Fruit fly (Drosophila melanogaster) whole organism, embryonic: Measurements from ENCODE around the gene nxf2.

Source experiments
- BEAF-32 ChIP-seq: fragments of 200-800 bp; sonication (Bioruptor generic); optimal IDR thresholded peaks from 3 replicates; lab custom pipeline; 2017; ENCODE audit warnings: missing biosample characterization, missing genetic modification characterization, mild to moderate bottlenecking, moderate library complexity, missing genetic modification reagents
- CG14710 ChIP-seq: fragments of 200-800 bp; sonication (Bioruptor generic); optimal IDR thresholded peaks from 3 replicates; lab custom pipeline; 2019; ENCODE audit warnings: missing biosample characterization, mild to moderate bottlenecking, missing genetic modification characterization, moderate library complexity
- CG16813 ChIP-seq: fragments of 200-800 bp; sonication (Bioruptor generic); IDR thresholded peaks from 3 replicates; pipeline ENCODE4 v1.3.6; 2022; ENCODE audit warnings: missing biosample characterization, missing genetic modification characterization; ENCODE audit not compliant: partially characterized antibody
- CG16815 ChIP-seq: fragments of 200-800 bp; sonication (Bioruptor generic); optimal IDR thresholded peaks from 3 replicates; lab custom pipeline; 2017; ENCODE audit warnings: missing biosample characterization, mild to moderate bottlenecking, missing genetic modification characterization
- CG2129 ChIP-seq: fragments of 200-800 bp; sonication (Bioruptor generic); IDR thresholded peaks from 2 replicates; pipeline ENCODE4 v1.3.6; 2022; ENCODE audit warnings: missing biosample characterization, missing genetic modification characterization; ENCODE audit not compliant: partially characterized antibody
- CG2712 ChIP-seq: fragments of 200-800 bp; optimal IDR thresholded peaks from 3 replicates; lab custom pipeline; 2019; ENCODE audit warnings: missing biosample characterization, mild to moderate bottlenecking, missing genetic modification characterization, moderate library complexity
- CG3065 ChIP-seq: fragments of 200-800 bp; sonication (Bioruptor generic); optimal IDR thresholded peaks from 2 replicates; lab custom pipeline; 2016; ENCODE audit warnings: missing biosample characterization, missing genetic modification characterization
- CG3838 ChIP-seq: fragments of 200-800 bp; sonication (Bioruptor generic); optimal IDR thresholded peaks from 3 replicates; lab custom pipeline; 2016; ENCODE audit warnings: missing biosample characterization, missing genetic modification characterization
- CG5245 ChIP-seq: fragments of 200-800 bp; sonication (Bioruptor generic); optimal IDR thresholded peaks from 3 replicates; lab custom pipeline; 2016; ENCODE audit warnings: missing biosample characterization, missing genetic modification characterization
- CG6254 ChIP-seq: fragments of 200-800 bp; sonication (Bioruptor generic); optimal IDR thresholded peaks from 3 replicates; lab custom pipeline; 2017; ENCODE audit warnings: mild to moderate bottlenecking, missing biosample characterization, missing genetic modification reagents, missing genetic modification characterization
- CG7786 ChIP-seq: fragments of 200-800 bp; sonication (Bioruptor generic); optimal IDR thresholded peaks from 2 replicates; lab custom pipeline; 2016; ENCODE audit warnings: missing biosample characterization, missing genetic modification characterization
- CG8290 ChIP-seq, 3 experiments: fragments of 200-800 bp; sonication (Bioruptor generic); optimal IDR thresholded peaks; 2 replicates each; lab custom pipeline; 2016 to 2019; ENCODE audit warnings: missing biosample characterization in 3 of 3, missing genetic modification characterization in 3 of 3, mild to moderate bottlenecking in 2 of 3, moderate library complexity in 1 of 3
- CG8388 ChIP-seq: fragments of 200-800 bp; sonication (Bioruptor generic); optimal IDR thresholded peaks from 2 replicates; lab custom pipeline; 2019; ENCODE audit warnings: missing biosample characterization, mild to moderate bottlenecking, missing genetic modification characterization, moderate library complexity
- CG9437 ChIP-seq: fragments of 200-800 bp; sonication (Bioruptor generic); optimal IDR thresholded peaks from 2 replicates; lab custom pipeline; 2018; ENCODE audit warnings: missing biosample characterization, mild to moderate bottlenecking, missing genetic modification characterization
- CoRest ChIP-seq: fragments of 200-800 bp; sonication (Bioruptor generic); optimal IDR thresholded peaks from 3 replicates; lab custom pipeline; 2018; ENCODE audit warnings: missing biosample characterization, mild to moderate bottlenecking, missing genetic modification characterization, moderate library complexity
- Dek ChIP-seq: fragments of 200-800 bp; sonication (Bioruptor generic); optimal IDR thresholded peaks from 3 replicates; lab custom pipeline; 2019; ENCODE audit warnings: missing biosample characterization, mild to moderate bottlenecking, missing genetic modification characterization, moderate library complexity
- Dref ChIP-seq: fragments of 200-800 bp; sonication (Bioruptor generic); IDR thresholded peaks from 2 replicates; pipeline ENCODE4 v1.3.6; 2022; ENCODE audit warnings: missing biosample characterization, missing genetic modification characterization
- Med ChIP-seq: fragments of 200-800 bp; sonication (Bioruptor generic); peaks from one replicate; lab custom pipeline; 2016; ENCODE audit warnings: missing biosample characterization, missing genetic modification characterization, mild to moderate bottlenecking, inconsistent platforms, moderate library complexity
- Mrtf ChIP-seq: fragments of 200-800 bp; sonication (Bioruptor generic); IDR thresholded peaks from 3 replicates; pipeline ENCODE4 v1.3.6; 2022; ENCODE audit warnings: missing biosample characterization, missing genetic modification characterization
- Myb ChIP-seq: fragments of 200-800 bp; sonication (Bioruptor generic); optimal IDR thresholded peaks from 2 replicates; lab custom pipeline; 2016; ENCODE audit warnings: missing biosample characterization, missing genetic modification characterization
- Opbp ChIP-seq: fragments of 200-800 bp; sonication (Bioruptor generic); IDR thresholded peaks from 3 replicates; pipeline ENCODE4 v1.3.6; 2022; ENCODE audit warnings: missing biosample characterization, missing genetic modification characterization; ENCODE audit not compliant: partially characterized antibody
- Poxn ChIP-seq: fragments of 200-800 bp; sonication (Bioruptor generic); IDR thresholded peaks from 2 replicates; pipeline ENCODE4 v1.3.6; 2022; ENCODE audit warnings: missing biosample characterization, missing genetic modification characterization
- Side ChIP-seq: fragments of 200-800 bp; sonication (Bioruptor generic); optimal IDR thresholded peaks from 2 replicates; lab custom pipeline; 2016; ENCODE audit warnings: missing biosample characterization, missing genetic modification characterization
- Sin3A ChIP-seq: fragments of >200 bp; optimal IDR thresholded peaks from 2 replicates; lab custom pipeline; 2018
- Sox100B ChIP-seq: fragments of 200-800 bp; sonication (Bioruptor generic); optimal IDR thresholded peaks from 3 replicates; lab custom pipeline; 2018; ENCODE audit warnings: missing biosample characterization, mild to moderate bottlenecking, missing genetic modification characterization
- Sry-β ChIP-seq: fragments of 200-800 bp; sonication (Bioruptor generic); optimal IDR thresholded peaks from 2 replicates; lab custom pipeline; 2018; ENCODE audit warnings: missing biosample characterization, mild to moderate bottlenecking, missing genetic modification characterization, moderate library complexity
- Xbp1 ChIP-seq: fragments of 200-800 bp; sonication (Bioruptor generic); optimal IDR thresholded peaks from 3 replicates; lab custom pipeline; 2016; ENCODE audit warnings: missing biosample characterization, mild to moderate bottlenecking, missing genetic modification characterization
- ash1 ChIP-seq: fragments of 200-800 bp; sonication (Bioruptor generic); optimal IDR thresholded peaks from 2 replicates; lab custom pipeline; 2018; ENCODE audit warnings: missing biosample characterization, mild to moderate bottlenecking, missing genetic modification characterization
- chm ChIP-seq: fragments of 200-800 bp; sonication (Bioruptor generic); IDR thresholded peaks from 2 replicates; pipeline ENCODE4 v1.3.6; 2022; ENCODE audit warnings: missing biosample characterization, missing genetic modification characterization
- da ChIP-seq: fragments of 200-800 bp; sonication (Bioruptor generic); optimal IDR thresholded peaks from 2 replicates; lab custom pipeline; 2016; ENCODE audit warnings: missing biosample characterization, missing genetic modification characterization
- dm ChIP-seq: fragments of 200-800 bp; sonication (Bioruptor generic); optimal IDR thresholded peaks from 3 replicates; lab custom pipeline; 2016; ENCODE audit warnings: missing biosample characterization, missing genetic modification characterization
- dmrt11E ChIP-seq: fragments of 200-800 bp; sonication (Bioruptor generic); optimal IDR thresholded peaks from 3 replicates; lab custom pipeline; 2018; ENCODE audit warnings: missing biosample characterization, mild to moderate bottlenecking, missing genetic modification characterization, moderate library complexity
- dmrt99B ChIP-seq: fragments of 200-800 bp; sonication (Bioruptor generic); optimal IDR thresholded peaks from 2 replicates; lab custom pipeline; 2018; ENCODE audit warnings: missing biosample characterization, mild to moderate bottlenecking, missing genetic modification characterization, moderate library complexity
- eve ChIP-seq, 2 experiments: fragments of >200 bp; optimal IDR thresholded peaks; 2 replicates each; lab custom pipeline; 2017; ENCODE audit warnings: missing biosample characterization in 2 of 2, missing genetic modification characterization in 2 of 2
- fd64A ChIP-seq: fragments of 200-800 bp; sonication (Bioruptor generic); optimal IDR thresholded peaks from 3 replicates; lab custom pipeline; 2018; ENCODE audit warnings: missing biosample characterization, mild to moderate bottlenecking, missing genetic modification characterization
- jumu ChIP-seq: fragments of 200-800 bp; sonication (Bioruptor generic); optimal IDR thresholded peaks from 3 replicates; lab custom pipeline; 2016; ENCODE audit warnings: missing biosample characterization, missing genetic modification characterization
- lbe ChIP-seq: fragments of 200-800 bp; sonication (Bioruptor generic); optimal IDR thresholded peaks from 2 replicates; lab custom pipeline; 2016; ENCODE audit warnings: missing biosample characterization, mild to moderate bottlenecking, missing genetic modification characterization
- lov ChIP-seq, 2 experiments: fragments of 200-800 bp in 1 of 2; fragments of >200 bp in 1 of 2; sonication (Bioruptor generic) in 1 of 2; IDR thresholded peaks in 1 of 2; optimal IDR thresholded peaks in 1 of 2; 2 replicates in 1 of 2; 3 replicates in 1 of 2; pipeline versions ENCODE4 v1.3.6 to Lab custom; 2017 to 2022; ENCODE audit warnings: missing biosample characterization in 1 of 2, missing genetic modification characterization in 1 of 2
- luna ChIP-seq: fragments of 200-800 bp; sonication (Bioruptor generic); optimal IDR thresholded peaks from 2 replicates; lab custom pipeline; 2016; ENCODE audit warnings: missing biosample characterization, missing genetic modification characterization
- onecut ChIP-seq: fragments of 200-800 bp; sonication (Bioruptor generic); IDR thresholded peaks from 2 replicates; pipeline ENCODE4 v1.3.6; 2022; ENCODE audit warnings: missing biosample characterization, missing genetic modification characterization
- pzg ChIP-seq: fragments of 200-800 bp; sonication (Bioruptor generic); optimal IDR thresholded peaks from 3 replicates; lab custom pipeline; 2018; ENCODE audit warnings: missing biosample characterization, mild to moderate bottlenecking, missing genetic modification characterization, moderate library complexity
- sc ChIP-seq, 3 experiments: fragments of >200 bp in 2 of 3; fragments of 200-800 bp in 1 of 3; sonication (Bioruptor generic) in 1 of 3; optimal IDR thresholded peaks; 2 replicates in 2 of 3; 3 replicates in 1 of 3; lab custom pipeline; 2017; ENCODE audit warnings: mild to moderate bottlenecking in 1 of 3, missing biosample characterization in 1 of 3, missing genetic modification characterization in 1 of 3, missing genetic modification reagents in 1 of 3
- shn ChIP-seq: fragments of 200-800 bp; sonication (Bioruptor generic); optimal IDR thresholded peaks from 3 replicates; lab custom pipeline; 2016; ENCODE audit warnings: missing biosample characterization, missing genetic modification characterization
- slou ChIP-seq: fragments of 200-800 bp; sonication (Bioruptor generic); optimal IDR thresholded peaks from 3 replicates; lab custom pipeline; 2016; ENCODE audit warnings: missing biosample characterization, missing genetic modification characterization
- stwl ChIP-seq: fragments of 200-800 bp; sonication (Bioruptor generic); optimal IDR thresholded peaks from 3 replicates; lab custom pipeline; 2018; ENCODE audit warnings: missing biosample characterization, mild to moderate bottlenecking, missing genetic modification characterization, moderate library complexity
- tna ChIP-seq: fragments of 200-800 bp; sonication (Bioruptor generic); IDR thresholded peaks from 2 replicates; pipeline ENCODE4 v1.3.6; 2022; ENCODE audit warnings: missing biosample characterization, missing genetic modification characterization; ENCODE audit not compliant: partially characterized antibody
- toy ChIP-seq: fragments of 200-800 bp; sonication (Bioruptor generic); IDR thresholded peaks from 2 replicates; pipeline ENCODE4 v1.3.6; 2022; ENCODE audit warnings: missing biosample characterization, missing genetic modification characterization
- usp ChIP-seq: fragments of >200 bp; optimal IDR thresholded peaks from 2 replicates; lab custom pipeline; 2017; ENCODE audit warnings: missing biosample characterization, missing genetic modification characterization

nxf2 gene

DNA sequence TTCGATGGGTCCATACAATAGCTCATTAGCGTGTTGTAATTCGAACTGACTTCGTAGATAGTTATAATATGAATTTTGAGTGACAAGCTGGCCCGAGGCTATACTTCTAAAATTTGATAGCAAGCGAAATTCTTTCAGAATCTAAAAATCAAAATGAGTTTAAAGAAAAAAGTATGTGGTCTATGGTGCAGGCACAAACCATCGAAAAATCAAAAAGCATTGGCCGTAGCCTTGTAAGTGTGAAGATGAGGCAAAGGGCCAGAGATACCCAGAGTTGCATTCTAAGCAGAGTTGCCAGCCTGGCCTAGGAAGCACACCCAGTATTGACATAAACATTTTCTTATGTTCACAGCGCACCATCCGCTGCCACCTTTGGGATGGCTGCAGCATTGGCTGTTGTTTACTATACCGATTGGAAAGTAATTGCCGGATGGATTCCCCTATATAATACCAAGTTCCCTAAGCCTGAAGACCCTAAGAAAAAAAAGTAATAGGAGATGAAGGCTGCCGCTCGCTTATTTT lies 13.3 kb downstream of the nxf2 start, which contains the start of gene UQCR-6.4L (continued):
- TF ChIP-seq stwl (peak; percentile 97), CG3838 (GFP tag; lab: Kevin White, UChicago) (no peak), tna (GFP tag; lab: Robert Waterston, UW) (no peak), sc (optimal IDR thresholded peaks at IDR 0.05; lab: Kevin White, UChicago) (no peak), sc (GFP tag; optimal IDR thresholded peaks at IDR 0.05; lab: Kevin White, UChicago) (no peak), Sin3A (lab: Kevin White, UChicago) (no peak)

DNA sequence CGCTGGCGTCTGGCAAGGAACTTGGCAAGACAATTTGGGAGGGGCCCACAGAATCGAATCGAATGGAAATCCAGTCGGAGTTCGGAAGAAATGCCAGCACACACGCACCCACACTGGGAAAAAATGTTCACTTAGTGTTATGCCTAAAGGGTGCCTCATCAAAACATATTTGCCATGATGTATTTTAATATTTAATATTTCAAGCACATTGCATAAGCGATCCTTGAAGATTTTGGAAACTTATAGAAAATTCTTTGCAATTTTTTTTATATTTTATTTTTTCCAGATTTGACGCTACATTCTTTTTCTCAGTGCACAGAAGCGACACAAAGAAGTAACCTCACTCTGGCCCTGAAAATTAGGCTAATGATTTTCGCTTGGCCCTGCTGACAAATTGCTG lies 14.0 kb downstream of the nxf2 start:
- TF ChIP-seq Opbp (no peak), CG2712 (peak; percentile 39), da (GFP tag; lab: Kevin White, UChicago) (no peak), shn (GFP tag; lab: Kevin White, UChicago) (no peak), usp (GFP tag; lab: Kevin White, UChicago) (no peak), CG2129 (GFP tag; lab: Robert Waterston, UW) (no peak), Mrtf (GFP tag; lab: Robert Waterston, UW) (no peak), toy (GFP tag; lab: Robert Waterston, UW) (no peak), Poxn (no peak), dmrt99B (tag; lab: Kevin White, UChicago) (peak; percentile 7), Dek (no peak), CG6254 (GFP tag; lab: Kevin White, UChicago) (no peak), CG16815 (GFP tag; lab: Kevin White, UChicago) (no peak), Dref (GFP tag; lab: Robert Waterston, UW) (no peak), eve (GFP tag; optimal IDR thresholded peaks at IDR 0.05; lab: Kevin White, UChicago) (no peak), Xbp1 (peak; percentile 14), pzg (GFP tag; lab: Kevin White, UChicago) (no peak), Myb (no peak), Sox100B (GFP tag; lab: Kevin White, UChicago) (no peak), CG9437 (GFP tag; lab: Kevin White, UChicago) (no peak), lov (optimal IDR thresholded peaks at IDR 0.05; lab: Kevin White, UChicago) (no peak), lov (GFP tag; IDR thresholded peaks at IDR 0.05; lab: Robert Waterston, UW) (no peak), dm (GFP tag; lab: Kevin White, UChicago) (no peak), ash1 (GFP tag; lab: Kevin White, UChicago) (no peak), Sin3A (lab: Kevin White, UChicago) (no peak), CG3065 (GFP tag; lab: Kevin White, UChicago) (no peak), CG8388 (GFP tag; lab: Kevin White, UChicago) (no peak), dmrt11E (tag; lab: Kevin White, UChicago) (peak; percentile 34), CG5245 (GFP tag; lab: Kevin White, UChicago) (no peak), jumu (no peak), lbe (GFP tag; lab: Kevin White, UChicago) (no peak), CG8290 (GFP tag; optimal IDR thresholded peaks at IDR 0.05; lab: Kevin White, UChicago) (no peak), CG8290 (tag; optimal IDR thresholded peaks at IDR 0.05; lab: Kevin White, UChicago) (no peak), Med (GFP tag; lab: Kevin White, UChicago) (peak; percentile 70), Sry-β (GFP tag; lab: Kevin White, UChicago) (no peak), CG7786 (GFP tag; lab: Kevin White, UChicago) (no peak), CG16813 (GFP tag; lab: Robert Waterston, UW) (no peak), Side (GFP tag; lab: Kevin White, UChicago) (no peak), fd64A (no peak), CG14710 (tag; lab: Kevin White, UChicago) (peak; percentile 7), onecut (no peak), luna (GFP tag; lab: Kevin White, UChicago) (no peak), slou (no peak), BEAF-32 (no peak), chm (GFP tag; lab: Robert Waterston, UW) (no peak), CoRest (tag; lab: Kevin White, UChicago) (peak; percentile 17)
